Worm (Caenorhabditis elegans) whole organism, dauer: ENCODE results near the gene T26C12.2.

Experiments
- unc-62 ChIP-seq: sonication (generic microtip); optimal IDR thresholded peaks from 2 replicates; lab custom pipeline; 2017; ENCODE audit warnings: missing biosample characterization, missing genetic modification reagents, missing genetic modification characterization

T26C12.2 gene

DNA sequence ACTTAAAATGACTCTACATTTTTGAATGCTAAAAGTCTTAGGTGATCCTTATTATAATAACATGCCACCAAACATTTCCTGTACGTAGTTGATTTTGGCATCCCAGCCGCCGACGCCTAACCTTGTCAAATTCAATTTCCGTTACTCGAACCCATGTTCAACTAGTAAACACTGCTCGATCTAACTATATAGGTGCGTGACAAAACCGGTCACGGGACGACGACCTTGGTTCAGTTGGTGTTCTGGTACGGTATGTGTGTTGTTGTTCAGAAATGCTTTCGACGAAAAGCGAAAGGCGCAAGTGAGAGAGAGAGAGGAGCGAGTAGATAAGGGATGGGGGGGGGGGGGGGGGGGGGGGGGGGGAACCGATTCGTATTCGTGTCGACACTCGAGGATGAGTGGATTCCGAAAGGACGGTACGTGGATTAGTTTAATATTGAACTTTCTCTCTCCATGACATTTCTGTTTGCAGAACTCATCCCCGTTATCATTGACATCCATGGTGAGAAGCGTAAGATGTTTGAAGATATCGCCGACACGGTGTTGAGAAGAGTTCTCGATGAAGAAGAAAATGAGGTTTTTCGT is 26.5 kb upstream of the T26C12.2 start, which contains the start of gene W08E12.8:
Gene W08E12.8, plus strand, starts transcription at position 395 of the 585 bp plus-strand sequence.
- no peak for TF ChIP-seq unc-62 (GFP tag; lab: Kevin White, UChicago)

DNA sequence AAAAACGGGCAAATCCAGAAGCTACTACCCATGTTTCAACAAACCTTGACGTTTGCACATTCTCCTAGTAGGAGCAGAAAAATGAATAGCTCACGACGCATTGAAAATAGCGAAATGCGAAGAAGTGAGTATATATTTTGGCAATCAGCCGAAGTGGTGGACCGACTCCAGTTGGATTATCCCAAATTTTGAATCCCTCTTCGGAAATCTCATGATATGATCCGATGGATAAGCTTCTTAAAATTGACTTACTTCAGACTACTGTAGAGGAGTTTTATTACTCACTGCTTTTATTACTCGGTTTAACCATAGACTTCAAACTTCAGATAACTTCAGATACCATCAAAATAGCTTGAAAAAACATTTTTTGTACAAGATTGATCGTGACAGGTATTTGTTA is 23.7 kb upstream of the T26C12.2 start, which contains the start of gene gcy-23:
Gene gcy-23, minus strand, starts transcription at position 101 of the 400 bp plus-strand sequence.
- no peak for TF ChIP-seq unc-62 (GFP tag; lab: Kevin White, UChicago)

DNA sequence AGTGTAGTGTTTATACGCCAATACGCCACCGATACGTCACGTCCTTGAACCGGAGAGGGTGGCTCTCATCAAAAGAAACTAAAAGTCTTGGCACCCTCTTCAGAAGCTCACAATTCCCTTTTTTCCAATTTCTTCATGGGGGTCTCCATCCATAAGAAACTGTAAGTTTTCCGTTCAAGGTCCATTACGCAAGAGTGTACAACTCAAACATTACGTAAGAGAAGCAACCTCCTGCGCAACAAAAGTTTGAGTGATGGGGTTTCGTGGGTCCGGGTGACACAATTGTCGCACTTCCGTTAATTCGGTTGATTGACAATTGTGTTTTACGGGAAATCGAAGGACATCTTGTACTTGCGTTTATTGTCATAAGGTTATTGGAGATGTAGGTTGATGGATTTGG is 13.3 kb upstream of the T26C12.2 start:
- TF ChIP-seq unc-62 (GFP tag; lab: Kevin White, UChicago): no peak

DNA sequence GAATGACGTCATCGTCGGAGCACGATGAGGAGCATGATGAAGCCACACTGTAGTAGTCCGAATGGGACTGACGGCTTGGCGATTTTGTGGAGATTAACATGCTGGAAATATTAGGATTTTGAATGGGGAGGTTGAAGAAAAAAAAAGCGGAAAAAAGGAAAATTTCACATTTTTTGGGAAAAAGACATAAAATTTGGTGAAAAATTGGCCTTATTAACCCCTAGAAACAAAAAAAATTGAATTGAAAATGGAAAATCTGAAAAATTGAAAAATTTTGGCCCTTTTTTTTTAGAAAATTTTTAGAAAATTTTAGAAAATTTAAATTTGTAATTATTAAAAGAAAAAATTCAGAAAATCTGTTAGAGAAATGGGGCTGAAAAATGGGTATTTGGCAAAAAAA is 7.7 kb upstream of the T26C12.2 start, which contains the start of gene T26C12.3:
Gene T26C12.3, minus strand, starts transcription at position 101 of the 400 bp plus-strand sequence.
- no peak for TF ChIP-seq unc-62 (GFP tag; lab: Kevin White, UChicago)

DNA sequence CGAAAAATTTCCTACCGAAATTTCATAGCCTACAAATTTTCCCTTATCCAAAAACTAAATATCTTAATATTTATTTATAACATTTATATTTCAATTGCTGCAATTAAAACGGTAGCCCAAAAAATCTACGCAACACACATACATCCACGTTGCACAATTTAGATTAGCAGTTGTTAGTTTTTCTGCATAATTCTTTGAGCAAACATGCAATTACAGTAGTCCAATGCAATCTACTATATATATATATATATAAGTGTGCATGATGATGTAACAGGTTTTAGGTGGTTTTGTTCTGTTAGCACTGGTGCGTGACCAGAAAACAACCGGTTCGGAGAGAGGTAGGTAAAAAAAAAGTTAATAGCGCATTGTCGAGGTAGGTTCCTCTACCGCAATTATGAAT is 5.8 kb upstream of the T26C12.2 start:
- no peak for TF ChIP-seq unc-62 (GFP tag; lab: Kevin White, UChicago)

DNA sequence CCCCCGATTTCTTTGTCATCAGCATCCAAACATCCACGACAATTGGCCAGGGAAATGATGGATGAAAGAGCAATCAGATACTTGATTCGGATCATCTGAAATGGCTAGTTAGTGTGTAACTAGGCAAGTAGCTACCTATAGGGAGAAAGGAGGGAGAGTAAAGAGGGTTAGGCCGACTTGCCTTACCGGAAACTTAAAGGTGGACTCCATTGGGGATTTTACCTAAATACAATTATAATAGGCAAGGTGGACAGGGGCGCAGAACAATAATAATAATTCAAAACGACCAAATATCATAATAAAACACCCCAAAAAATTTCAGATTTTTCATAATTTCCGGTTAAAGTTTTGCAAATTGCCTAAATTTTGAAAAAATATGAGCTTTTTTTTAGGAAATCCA is 2.0 kb upstream of the T26C12.2 start, which contains the start of gene clec-173:
Gene clec-173, minus strand, starts transcription at position 101 of the 400 bp plus-strand sequence.
- TF ChIP-seq unc-62 (GFP tag; lab: Kevin White, UChicago): no peak

DNA sequence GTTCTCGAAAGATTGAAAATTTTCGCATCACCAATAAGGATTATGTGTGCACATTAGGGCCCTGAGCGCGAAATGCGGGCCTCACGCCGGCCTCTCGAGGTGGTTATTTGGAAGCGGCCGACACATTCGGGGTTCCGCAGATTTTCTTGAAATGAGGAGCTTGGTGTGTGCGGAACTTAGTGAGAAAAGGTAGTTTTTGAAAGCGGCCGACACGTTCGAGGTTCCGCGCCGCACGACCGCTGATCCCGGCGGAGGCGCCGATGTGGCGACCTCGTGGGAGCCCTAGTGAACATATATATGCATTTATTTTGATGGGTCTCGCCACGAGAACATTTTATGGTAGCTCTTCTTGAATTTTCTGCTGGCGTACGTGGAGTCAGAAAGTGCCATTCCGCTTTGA is 1.3 kb upstream of the T26C12.2 start:
- no peak for TF ChIP-seq unc-62 (GFP tag; lab: Kevin White, UChicago)

DNA sequence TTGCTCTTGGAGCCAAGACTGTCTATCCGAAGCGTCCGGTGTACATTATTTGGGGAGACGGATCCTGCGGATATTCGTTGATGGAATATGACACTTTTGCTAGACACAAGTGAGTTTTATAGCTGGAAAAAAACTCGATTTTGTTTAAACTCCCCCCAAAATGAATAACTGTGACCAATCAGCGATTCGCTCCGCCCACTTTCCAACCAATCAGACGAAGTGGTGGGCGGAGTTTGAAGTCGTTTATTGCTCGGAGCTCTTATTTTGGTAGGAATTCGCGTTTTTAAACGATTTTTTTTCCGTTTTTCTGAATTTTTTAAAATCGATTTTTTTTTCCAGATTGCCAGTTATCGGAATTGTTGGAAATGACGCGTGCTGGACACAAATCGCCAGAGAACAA is 3.8 kb downstream of the T26C12.2 start:
- TF ChIP-seq unc-62 (GFP tag; lab: Kevin White, UChicago): no peak

DNA sequence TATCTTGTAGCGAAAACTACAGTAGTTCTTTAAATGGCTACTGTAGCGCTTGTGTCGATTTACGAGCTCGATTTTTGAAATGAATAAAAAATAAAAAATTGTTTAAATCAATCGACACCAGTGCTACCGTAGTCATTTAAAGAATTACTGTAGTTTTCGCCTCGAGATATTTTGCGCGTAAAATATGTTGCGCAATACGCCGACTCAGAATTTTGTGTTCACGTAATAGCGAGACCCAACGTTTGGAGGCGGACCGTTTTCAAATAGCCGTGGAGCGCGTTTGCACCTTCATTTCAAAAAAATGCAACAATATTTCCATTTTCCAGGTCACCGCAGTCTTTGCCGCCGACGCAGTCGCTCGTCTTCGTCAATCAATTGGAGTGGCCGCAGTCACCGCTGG is 5.3 kb downstream of the T26C12.2 start:
- no peak for TF ChIP-seq unc-62 (GFP tag; lab: Kevin White, UChicago)

DNA sequence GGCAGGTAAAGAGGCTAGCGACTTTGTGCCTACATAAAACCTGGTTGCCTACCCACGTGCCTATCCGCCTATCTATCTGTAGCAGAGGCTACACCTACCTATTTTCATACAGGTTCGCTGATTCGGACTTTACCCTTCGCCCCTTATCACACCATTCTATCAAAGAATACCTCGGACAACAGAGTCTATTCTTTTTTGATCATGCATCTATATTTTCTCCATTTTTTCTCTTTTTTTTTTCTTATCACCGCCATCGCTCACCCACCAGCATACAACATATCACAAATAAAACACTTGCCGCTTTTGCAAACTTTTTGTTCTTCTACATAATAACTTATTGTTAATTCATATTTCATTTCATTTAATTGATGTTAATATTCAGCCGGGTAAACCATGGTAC is 7.0 kb downstream of the T26C12.2 start, which contains the start of gene T26C12.1:
Gene T26C12.1, plus strand, starts transcription at position 383 of the 400 bp plus-strand sequence.
- no peak for TF ChIP-seq unc-62 (GFP tag; lab: Kevin White, UChicago)

DNA sequence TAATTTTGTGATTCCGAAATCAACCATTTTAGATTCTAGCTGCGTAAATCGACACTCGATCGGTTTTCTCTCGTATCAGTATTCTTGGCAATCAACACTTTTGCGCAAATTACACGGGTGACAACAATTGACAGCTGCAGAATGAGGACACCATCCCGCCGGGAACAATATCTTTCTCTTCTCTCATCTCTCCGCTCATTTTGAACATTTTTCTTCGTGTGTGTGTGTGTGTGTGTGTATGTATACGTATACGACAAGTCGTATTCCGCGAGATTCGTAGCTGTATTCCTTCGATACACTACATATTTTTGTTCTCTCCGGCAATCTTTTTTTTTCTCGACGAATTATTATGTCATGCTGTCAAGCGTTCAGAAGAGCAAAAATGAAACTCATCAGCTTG is 8.7 kb downstream of the T26C12.2 start:
- TF ChIP-seq unc-62 (GFP tag; lab: Kevin White, UChicago): no peak

DNA sequence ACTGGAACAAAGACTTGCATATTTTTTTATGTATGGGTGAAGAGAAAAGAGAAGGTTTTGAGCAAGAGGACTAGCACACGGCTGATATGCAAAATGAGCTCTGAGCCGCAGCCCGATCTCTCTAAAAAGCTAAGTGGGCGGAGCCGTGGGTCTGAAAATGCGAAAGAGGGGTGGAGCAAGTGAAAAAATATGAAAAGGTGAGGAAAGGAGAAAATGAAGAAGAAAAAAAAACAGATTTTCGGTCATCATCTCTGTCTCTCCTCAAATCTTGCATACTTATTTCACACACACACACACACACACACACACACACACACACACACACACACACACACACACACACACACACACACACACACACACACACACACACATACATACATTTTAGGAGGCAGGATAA is 11.1 kb downstream of the T26C12.2 start, which contains the start of gene dmd-9:
Gene dmd-9, minus strand, starts transcription at position 101 of the 400 bp plus-strand sequence.
- no peak for TF ChIP-seq unc-62 (GFP tag; lab: Kevin White, UChicago)

DNA sequence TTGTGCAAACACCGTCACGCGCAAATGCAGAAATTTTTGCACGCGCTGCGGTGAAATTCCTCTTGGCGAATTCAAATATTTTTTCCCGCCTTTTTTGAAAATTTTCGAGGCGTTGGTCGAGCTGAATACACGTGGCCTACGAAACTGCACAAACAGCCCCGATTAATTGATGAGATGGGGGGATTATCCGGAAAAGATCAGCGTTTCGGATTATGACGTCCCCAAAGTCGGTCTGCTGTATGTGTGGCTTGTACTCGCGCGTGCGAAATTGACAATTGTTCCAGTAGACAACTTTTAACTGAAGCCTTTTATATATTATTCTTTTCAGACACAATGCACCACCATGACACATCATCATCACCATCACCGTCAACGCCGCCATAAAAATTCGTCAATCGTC is 13.5 kb downstream of the T26C12.2 start:
- TF ChIP-seq unc-62 (GFP tag; lab: Kevin White, UChicago): no peak

DNA sequence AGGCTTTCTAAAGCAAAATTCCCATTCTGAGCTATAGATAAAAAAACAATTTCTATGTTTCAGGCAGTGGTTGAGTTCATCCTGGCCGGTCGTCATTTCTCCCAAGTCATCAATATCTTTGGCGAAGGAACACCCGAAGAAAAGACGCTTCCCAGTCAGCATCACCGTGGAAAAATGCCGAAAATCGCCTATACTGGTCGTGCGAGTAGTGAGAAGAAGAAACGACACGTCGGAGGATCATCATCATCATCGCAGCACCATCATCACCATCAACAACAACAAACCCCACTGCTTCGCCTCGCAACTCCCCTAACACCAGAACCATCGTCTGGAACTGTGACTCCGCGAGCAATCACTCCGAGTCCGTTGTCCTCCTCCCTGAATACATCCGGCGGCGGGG is 14.0 kb downstream of the T26C12.2 start:
- no peak for TF ChIP-seq unc-62 (GFP tag; lab: Kevin White, UChicago)

DNA sequence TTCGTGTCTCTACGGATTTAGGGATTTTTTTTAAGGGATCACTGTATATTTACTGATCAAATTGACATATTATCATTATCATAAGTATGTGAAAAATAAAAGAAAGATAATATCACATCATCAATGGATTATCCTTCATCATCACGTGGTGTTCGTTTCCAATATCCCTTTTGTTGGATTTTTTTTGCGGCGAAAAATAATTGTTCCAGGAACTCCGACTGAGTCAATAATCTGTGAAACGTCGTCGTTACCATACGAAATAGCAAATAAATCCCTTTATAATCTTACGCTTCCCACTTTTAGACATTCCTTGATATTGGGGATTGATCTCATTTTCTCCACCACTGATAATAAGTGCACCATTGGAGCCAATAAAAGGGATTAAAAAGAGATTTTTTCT is 15.5 kb downstream of the T26C12.2 start:
- TF ChIP-seq unc-62 (GFP tag; lab: Kevin White, UChicago): no peak

DNA sequence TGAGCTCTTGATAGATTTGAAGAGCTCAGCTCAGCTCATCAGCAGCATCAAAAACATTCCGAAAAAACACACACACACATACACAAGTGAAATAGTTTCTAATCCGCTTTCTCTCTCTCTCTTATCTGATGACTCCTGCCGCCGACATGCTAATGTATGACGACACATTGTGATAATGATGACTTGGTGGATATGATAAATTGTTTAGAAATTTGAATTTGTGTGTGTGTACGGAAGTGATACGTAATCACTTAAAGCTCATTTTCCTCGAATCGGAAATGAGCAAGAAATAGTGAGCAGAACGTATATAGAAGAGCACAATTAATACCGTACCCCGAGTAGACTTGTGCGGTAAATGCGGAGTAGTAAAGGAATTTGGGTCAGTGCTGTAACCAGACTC is 18.7 kb downstream of the T26C12.2 start:
- TF ChIP-seq unc-62 (GFP tag; lab: Kevin White, UChicago): no peak

DNA sequence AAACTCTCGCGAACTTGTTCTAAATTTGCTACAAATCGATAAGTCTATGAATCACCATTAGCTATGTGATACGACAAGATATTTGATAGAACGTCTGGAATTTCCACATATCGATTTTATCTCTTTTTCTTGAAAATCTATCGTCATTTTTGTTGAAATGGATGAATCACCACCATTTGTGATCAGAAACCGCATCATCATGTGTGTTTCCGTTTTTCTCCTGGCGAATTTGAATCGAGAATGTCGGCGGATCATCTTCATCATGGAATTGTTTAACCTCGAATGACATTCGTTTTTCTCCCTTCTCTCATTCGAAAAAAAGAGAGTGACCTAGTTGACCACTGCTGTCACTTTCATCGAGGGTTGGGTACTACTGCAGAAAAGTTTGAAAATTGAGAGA is 31.3 kb downstream of the T26C12.2 start:
- no peak for TF ChIP-seq unc-62 (GFP tag; lab: Kevin White, UChicago)
